Worm (Caenorhabditis elegans): ENCODE results near the gene str-248.
"Not testable (repeated sequence)": the region's sequence is repeated elsewhere in the genome, so short reads cannot be mapped to it uniquely, and the experiment has no call there.

The str-248 gene

ce11 chrV:15629543-15629942 is at the start of gene str-248:
Gene str-248 (minus strand): TSS chrV:15629643.
- TF ChIP-seq ceh-36 (tag; optimal IDR thresholded peaks at IDR 0.05) (no peak), scrt-1 (GFP tag; IDR thresholded peaks at IDR 0.05) (no peak), hmbx-1 (tag; optimal IDR thresholded peaks at IDR 0.05) (no peak)

ce11 chrV:15677222-15677621 is 47.8 kb upstream of the str-248 start, which contains the start of gene nhr-52:
Gene nhr-52 (plus strand): TSS chrV:15677522.
- TF ChIP-seq tra-4 (tag; optimal IDR thresholded peaks at IDR 0.05) (no peak), flt-1 (GFP tag; IDR thresholded peaks at IDR 0.05) (no peak), ceh-13 (GFP tag; optimal IDR thresholded peaks at IDR 0.05) (no peak), B0310.2 (tag; optimal IDR thresholded peaks at IDR 0.05) (no peak)

ce11 chrV:15674899-15675298 is 45.5 kb upstream of the str-248 start:
- TF ChIP-seq sea-1 (GFP tag; conservative IDR thresholded peaks at IDR 0.05) (no peak), aly-1 (tag; optimal IDR thresholded peaks at IDR 0.05) (no peak), tbx-11 (GFP tag; IDR thresholded peaks at IDR 0.05) (no peak), hmbx-1 (tag; optimal IDR thresholded peaks at IDR 0.05) (no peak), F13C5.2 (tag; optimal IDR thresholded peaks at IDR 0.05) (no peak), ceh-13 (GFP tag; optimal IDR thresholded peaks at IDR 0.05) (no peak), hnd-1 (tag; optimal IDR thresholded peaks at IDR 0.05) (no peak), flt-1 (GFP tag; IDR thresholded peaks at IDR 0.05) (no peak), tbx-37 (GFP tag; conservative IDR thresholded peaks at IDR 0.05) (no peak), ets-7 (tag; optimal IDR thresholded peaks at IDR 0.05) (no peak), hmg-4 (GFP tag; optimal IDR thresholded peaks at IDR 0.05) (no peak), ama-1 (optimal IDR thresholded peaks at IDR 0.05) (no peak), ceh-36 (tag; optimal IDR thresholded peaks at IDR 0.05) (no peak), pes-1 (GFP tag; IDR thresholded peaks at IDR 0.05) (no peak), tra-4 (tag; optimal IDR thresholded peaks at IDR 0.05) (no peak), scrt-1 (GFP tag; IDR thresholded peaks at IDR 0.05) (no peak), B0310.2 (tag; optimal IDR thresholded peaks at IDR 0.05) (no peak)

ce11 chrV:15673707-15674106 is 44.3 kb upstream of the str-248 start, which contains the start of gene nhr-51:
Gene nhr-51 (plus strand): TSS chrV:15674007.
- TF ChIP-seq scrt-1 (GFP tag; IDR thresholded peaks at IDR 0.05), result no peak
- TF ChIP-seq ama-1 (optimal IDR thresholded peaks at IDR 0.05), result no peak
- TF ChIP-seq tbx-11 (GFP tag; IDR thresholded peaks at IDR 0.05), result no peak

ce11 chrV:15670139-15670538 is 40.7 kb upstream of the str-248 start, which contains the start of gene K06B4.15:
Gene K06B4.15 (plus strand): TSS chrV:15670439.
- TF ChIP-seq B0310.2 (tag; optimal IDR thresholded peaks at IDR 0.05); scrt-1 (GFP tag; IDR thresholded peaks at IDR 0.05); tbx-11 (GFP tag; IDR thresholded peaks at IDR 0.05): not testable (repeated sequence)

- TF ChIP-seq hmg-4 (GFP tag; optimal IDR thresholded peaks at IDR 0.05) (no peak), ets-7 (tag; optimal IDR thresholded peaks at IDR 0.05) (no peak), sea-1 (GFP tag; conservative IDR thresholded peaks at IDR 0.05) (no peak), tbx-11 (GFP tag; IDR thresholded peaks at IDR 0.05) (no peak), flt-1 (GFP tag; IDR thresholded peaks at IDR 0.05) (no peak), hnd-1 (tag; optimal IDR thresholded peaks at IDR 0.05) (no peak)
These were observed 39.4 kb upstream of the str-248 start, which contains the start of gene K06B4.4 for ce11 chrV:15668870-15669269. Gene K06B4.4 (plus strand): TSS chrV:15669170.

- TF ChIP-seq flt-1 (GFP tag; IDR thresholded peaks at IDR 0.05); hmg-4 (GFP tag; optimal IDR thresholded peaks at IDR 0.05); B0310.2 (tag; optimal IDR thresholded peaks at IDR 0.05): not testable (repeated sequence)
These were observed 38.8 kb upstream of the str-248 start, which contains the start of gene F53E4.1 for ce11 chrV:15668200-15668599. Gene F53E4.1 (minus strand): TSS chrV:15668300.

- TF ChIP-seq ets-7 (tag; optimal IDR thresholded peaks at IDR 0.05) (no peak), tra-4 (tag; optimal IDR thresholded peaks at IDR 0.05) (no peak), ceh-13 (GFP tag; optimal IDR thresholded peaks at IDR 0.05) (no peak), aly-1 (tag; optimal IDR thresholded peaks at IDR 0.05) (no peak), scrt-1 (GFP tag; IDR thresholded peaks at IDR 0.05) (no peak), flt-1 (GFP tag; IDR thresholded peaks at IDR 0.05) (no peak), F13C5.2 (tag; optimal IDR thresholded peaks at IDR 0.05) (no peak), hmg-4 (GFP tag; optimal IDR thresholded peaks at IDR 0.05) (no peak), ama-1 (optimal IDR thresholded peaks at IDR 0.05) (no peak), pes-1 (GFP tag; IDR thresholded peaks at IDR 0.05) (no peak), hnd-1 (tag; optimal IDR thresholded peaks at IDR 0.05) (no peak), ceh-36 (tag; optimal IDR thresholded peaks at IDR 0.05) (no peak), B0310.2 (tag; optimal IDR thresholded peaks at IDR 0.05) (no peak), hmbx-1 (tag; optimal IDR thresholded peaks at IDR 0.05) (no peak)
These were observed 37.3 kb upstream of the str-248 start for ce11 chrV:15666718-15667117.

ce11 chrV:15664053-15664661 is 34.7 kb upstream of the str-248 start:
- no peak for TF ChIP-seq hnd-1 (tag; optimal IDR thresholded peaks at IDR 0.05)
- peak; percentile 3 for TF ChIP-seq ceh-36 (tag; optimal IDR thresholded peaks at IDR 0.05)
- TF ChIP-seq aly-1 (tag; optimal IDR thresholded peaks at IDR 0.05), result no peak
